Worm (Caenorhabditis elegans) whole organism, L2 larva: Measurements from ENCODE around the gene agt-2.

ENCODE experiments used
- fos-1 ChIP-seq: fragments of 150-350 bp; optimal IDR thresholded peaks from 2 replicates; lab custom pipeline; 2014; ENCODE audit warnings: missing biosample characterization, missing genetic modification characterization
- lin-11 ChIP-seq: fragments of 150-350 bp; sonication (generic microtip); optimal IDR thresholded peaks from 2 replicates; lab custom pipeline; 2014; ENCODE audit warnings: missing biosample characterization, missing genetic modification characterization, inconsistent platforms, mixed read lengths
- lin-13 ChIP-seq: fragments of 150-350 bp; optimal IDR thresholded peaks from 2 replicates; lab custom pipeline; 2014; ENCODE audit warnings: missing biosample characterization, missing genetic modification reagents, missing genetic modification characterization
- mab-5 ChIP-seq: fragments of 150-350 bp; optimal IDR thresholded peaks from 2 replicates; lab custom pipeline; 2014; ENCODE audit warnings: missing biosample characterization, missing genetic modification characterization
- nhr-10 ChIP-seq: sonication (generic microtip); optimal IDR thresholded peaks from 2 replicates; lab custom pipeline; 2017; ENCODE audit warnings: missing biosample characterization, missing genetic modification characterization
- zag-1 ChIP-seq: fragments of 150-350 bp; optimal IDR thresholded peaks from 2 replicates; lab custom pipeline; 2014; ENCODE audit warnings: missing biosample characterization, missing genetic modification characterization
- ztf-4 ChIP-seq: fragments of 150-350 bp; optimal IDR thresholded peaks from 2 replicates; lab custom pipeline; 2014; ENCODE audit warnings: missing biosample characterization, missing genetic modification characterization

DNA sequence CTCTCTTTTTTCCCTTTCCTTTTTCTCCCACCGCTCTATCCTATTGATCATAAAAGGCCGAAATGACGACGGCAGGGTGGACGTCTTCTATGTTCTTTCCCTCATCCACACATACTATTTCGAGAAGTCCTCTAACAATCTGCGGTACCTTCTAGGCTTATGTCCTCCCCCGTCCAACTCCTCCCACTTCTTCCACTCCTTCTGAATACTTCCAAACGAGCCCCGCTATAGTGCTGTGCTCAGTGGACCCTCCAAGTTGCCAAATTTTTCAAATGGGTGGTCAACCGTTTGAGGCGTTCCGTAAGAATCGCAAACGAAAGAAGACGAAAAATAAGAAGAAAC, 37.6 kb downstream of the agt-2 start:
- no peak for TF ChIP-seq lin-13 (GFP tag; lab: Kevin White, UChicago)
- peak; percentile 92 for TF ChIP-seq fos-1
- peak; percentile 61 for TF ChIP-seq zag-1 (tag; lab: Kevin White, UChicago)
- peak; percentile 77 for TF ChIP-seq lin-11 (tag; lab: Kevin White, UChicago)
- TF ChIP-seq ztf-4, result no peak
- TF ChIP-seq mab-5 (tag; lab: Kevin White, UChicago), result peak; percentile 42
- TF ChIP-seq nhr-10 (tag; lab: Kevin White, UChicago), result no peak
